Worm (Caenorhabditis elegans) whole organism, young adult: ENCODE results near the gene sdz-9.

ENCODE experiments used
- B0261.1 ChIP-seq: sonication (generic microtip); optimal IDR thresholded peaks from 2 replicates; lab custom pipeline; 2016; ENCODE audit warnings: mild to moderate bottlenecking, missing genetic modification characterization, moderate library complexity, missing compliant biosample characterization
- F10E7.11 ChIP-seq: sonication (generic microtip); optimal IDR thresholded peaks from 2 replicates; lab custom pipeline; 2017; ENCODE audit warnings: mild to moderate bottlenecking, missing genetic modification characterization, moderate library complexity, missing compliant biosample characterization
- F23B12.7 ChIP-seq: sonication (generic microtip); optimal IDR thresholded peaks from 2 replicates; lab custom pipeline; 2017; ENCODE audit warnings: missing genetic modification characterization, mild to moderate bottlenecking, missing compliant biosample characterization, antibody characterized with exemption, moderate library complexity; ENCODE audit not compliant: insufficient read depth
- F55B11.4 ChIP-seq: sonication (generic microtip); optimal IDR thresholded peaks from 2 replicates; lab custom pipeline; 2016; ENCODE audit warnings: missing compliant biosample characterization, missing genetic modification characterization, borderline replicate concordance; ENCODE audit not compliant: insufficient read depth
- T26A5.8 ChIP-seq: sonication (generic microtip); optimal IDR thresholded peaks from 2 replicates; lab custom pipeline; 2016; ENCODE audit warnings: missing genetic modification characterization, missing compliant biosample characterization
- Y53G8AR.9 ChIP-seq: fragments of 200-800 bp; sonication (Bioruptor generic); conservative IDR thresholded peaks from 2 replicates; pipeline ENCODE4 v1.3.6; 2022; ENCODE audit warnings: missing genetic modification reagents, missing genetic modification characterization, missing compliant biosample characterization
- Y56A3A.18 ChIP-seq: fragments of 200-800 bp; sonication (Bioruptor generic); IDR thresholded peaks from 2 replicates; pipeline ENCODE4 v1.3.6; 2022; ENCODE audit warnings: missing genetic modification reagents, missing genetic modification characterization, missing compliant biosample characterization
- ama-1 ChIP-seq, 3 experiments: fragments of 150-350 bp in 1 of 3; sonication (generic microtip) in 2 of 3; optimal IDR thresholded peaks; 2 replicates each; lab custom pipeline; 2014 to 2018; ENCODE audit warnings: missing biosample characterization in 2 of 3, missing genetic modification characterization in 2 of 3, missing genetic modification reagents in 2 of 3
- attf-3 ChIP-seq: fragments of 200-800 bp; sonication (Bioruptor generic); conservative IDR thresholded peaks from 2 replicates; pipeline ENCODE4 v1.3.6; 2022; ENCODE audit warnings: missing genetic modification reagents, missing genetic modification characterization, missing compliant biosample characterization
- bed-1 ChIP-seq: fragments of 200-800 bp; sonication (Bioruptor generic); IDR thresholded peaks from 2 replicates; pipeline ENCODE4 v1.3.6; 2022; ENCODE audit warnings: missing genetic modification reagents, missing genetic modification characterization, missing compliant biosample characterization
- cebp-1 ChIP-seq, 2 experiments: fragments of 200-800 bp in 1 of 2; sonication (Bioruptor generic) in 1 of 2; sonication (generic microtip) in 1 of 2; IDR thresholded peaks in 1 of 2; optimal IDR thresholded peaks in 1 of 2; 2 replicates each; pipeline versions ENCODE4 v1.3.6 to Lab custom; 2017 to 2022; ENCODE audit warnings: missing compliant biosample characterization in 2 of 2, missing genetic modification characterization in 2 of 2, mild to moderate bottlenecking in 1 of 2, missing genetic modification reagents in 1 of 2, moderate library complexity in 1 of 2
- cebp-2 ChIP-seq: fragments of 200-800 bp; sonication (Bioruptor generic); IDR thresholded peaks from 2 replicates; pipeline ENCODE4 v1.3.6; 2022; ENCODE audit warnings: missing genetic modification characterization, missing compliant biosample characterization
- ceh-100 ChIP-seq: fragments of 200-800 bp; sonication (Bioruptor generic); IDR thresholded peaks from 2 replicates; pipeline ENCODE4 v1.3.6; 2022; ENCODE audit warnings: missing genetic modification reagents, missing genetic modification characterization, missing compliant biosample characterization
- ceh-91 ChIP-seq: fragments of 200-800 bp; sonication (Bioruptor generic); IDR thresholded peaks from 2 replicates; pipeline ENCODE4 v1.3.6; 2022; ENCODE audit warnings: missing genetic modification reagents, missing genetic modification characterization, missing compliant biosample characterization
- die-1 ChIP-seq: sonication (generic microtip); optimal IDR thresholded peaks from 2 replicates; lab custom pipeline; 2016; ENCODE audit warnings: missing genotype, mild to moderate bottlenecking, missing genetic modification characterization, missing compliant biosample characterization
- hlh-26 ChIP-seq: fragments of 200-800 bp; sonication (Bioruptor generic); conservative IDR thresholded peaks from 2 replicates; pipeline ENCODE4 v1.3.6; 2022; ENCODE audit warnings: missing genetic modification reagents, missing genetic modification characterization, missing compliant biosample characterization
- hmg-1.2 ChIP-seq: fragments of 200-800 bp; sonication (Bioruptor generic); IDR thresholded peaks from 2 replicates; pipeline ENCODE4 v1.3.6; 2022; ENCODE audit warnings: missing genetic modification reagents, missing genetic modification characterization, missing compliant biosample characterization
- hmg-20 ChIP-seq: fragments of 200-800 bp; sonication (Bioruptor generic); IDR thresholded peaks from 2 replicates; pipeline ENCODE4 v1.3.6; 2022; ENCODE audit warnings: missing genetic modification reagents, missing genetic modification characterization, missing compliant biosample characterization
- hrde-1 ChIP-seq: sonication (generic microtip); optimal IDR thresholded peaks from 2 replicates; lab custom pipeline; 2016; ENCODE audit warnings: missing genetic modification characterization, mild to moderate bottlenecking, missing compliant biosample characterization, moderate library complexity, missing genotype, missing genetic modification reagents, borderline replicate concordance
- let-526 ChIP-seq: fragments of 200-800 bp; sonication (Bioruptor generic); IDR thresholded peaks from 2 replicates; pipeline ENCODE4 v1.3.6; 2022; ENCODE audit warnings: missing genetic modification reagents, missing genetic modification characterization, missing compliant biosample characterization
- lir-1 ChIP-seq: fragments of 200-800 bp; sonication (Bioruptor generic); conservative IDR thresholded peaks from 2 replicates; pipeline ENCODE4 v1.3.6; 2022; ENCODE audit warnings: missing genetic modification reagents, missing genetic modification characterization, missing compliant biosample characterization
- madf-10 ChIP-seq: sonication (generic microtip); optimal IDR thresholded peaks from 2 replicates; lab custom pipeline; 2016; ENCODE audit warnings: mild to moderate bottlenecking, missing genetic modification characterization, missing compliant biosample characterization
- madf-3 ChIP-seq: fragments of 200-800 bp; sonication (Bioruptor generic); IDR thresholded peaks from 2 replicates; pipeline ENCODE4 v1.3.6; 2022; ENCODE audit warnings: missing genetic modification reagents, missing genetic modification characterization, missing compliant biosample characterization
- madf-6 ChIP-seq: fragments of 200-800 bp; sonication (Bioruptor generic); IDR thresholded peaks from 2 replicates; pipeline ENCODE4 v1.3.6; 2022; ENCODE audit warnings: missing genetic modification reagents, missing genetic modification characterization, missing compliant biosample characterization
- madf-8 ChIP-seq: fragments of 200-800 bp; sonication (Bioruptor generic); conservative IDR thresholded peaks from 2 replicates; pipeline ENCODE4 v1.3.6; 2022; ENCODE audit warnings: missing genetic modification reagents, missing genetic modification characterization, missing compliant biosample characterization
- mcd-1 ChIP-seq: fragments of 200-800 bp; sonication (Bioruptor generic); IDR thresholded peaks from 2 replicates; pipeline ENCODE4 v1.3.6; 2022; ENCODE audit warnings: missing genetic modification reagents, missing genetic modification characterization, missing compliant biosample characterization
- mes-4 ChIP-seq: sonication (generic microtip); optimal IDR thresholded peaks from 2 replicates; lab custom pipeline; 2016; ENCODE audit warnings: missing genotype, missing genetic modification characterization, missing compliant biosample characterization
- nfya-1 ChIP-seq: sonication (generic microtip); optimal IDR thresholded peaks from 2 replicates; lab custom pipeline; 2017; ENCODE audit warnings: antibody characterized with exemption, missing compliant biosample characterization, missing genetic modification characterization, borderline replicate concordance; ENCODE audit not compliant: insufficient read depth
- nhr-80 ChIP-seq: sonication (generic microtip); optimal IDR thresholded peaks from 2 replicates; lab custom pipeline; 2016; ENCODE audit warnings: missing genetic modification characterization, missing compliant biosample characterization
- rec-8 ChIP-seq, 2 experiments: sonication (generic microtip); optimal IDR thresholded peaks; 2 replicates each; lab custom pipeline; 2016; ENCODE audit warnings: mild to moderate bottlenecking in 2 of 2, missing genetic modification characterization in 2 of 2, missing genetic modification reagents in 2 of 2, missing genotype in 2 of 2, missing biosample characterization in 1 of 2, missing compliant biosample characterization in 1 of 2, moderate library complexity in 1 of 2
- sdz-38 ChIP-seq: sonication (generic microtip); optimal IDR thresholded peaks from 2 replicates; lab custom pipeline; 2016; ENCODE audit warnings: missing genotype, missing genetic modification characterization, missing compliant biosample characterization
- snpc-4 ChIP-seq, 5 experiments: fragments of 150-350 bp in 1 of 5; sonication (generic microtip) in 4 of 5; optimal IDR thresholded peaks; 2 replicates each; lab custom pipeline; 2014 to 2018; ENCODE audit warnings: missing genetic modification characterization in 5 of 5, missing biosample characterization in 3 of 5, antibody characterized with exemption in 2 of 5, mild to moderate bottlenecking in 2 of 5, missing compliant biosample characterization in 2 of 5, missing genotype in 2 of 5, moderate library complexity in 2 of 5, missing genetic modification reagents in 1 of 5
- xnd-1 ChIP-seq: sonication (generic microtip); optimal IDR thresholded peaks from 2 replicates; lab custom pipeline; 2016; ENCODE audit warnings: missing genotype, missing genetic modification reagents, missing genetic modification characterization, missing compliant biosample characterization
- zfh-2 ChIP-seq: fragments of 200-800 bp; sonication (Bioruptor generic); conservative IDR thresholded peaks from 2 replicates; pipeline ENCODE4 v1.3.6; 2022; ENCODE audit warnings: missing genetic modification reagents, missing genetic modification characterization, missing compliant biosample characterization
- ztf-26 ChIP-seq: sonication (generic microtip); optimal IDR thresholded peaks from 2 replicates; lab custom pipeline; 2017; ENCODE audit warnings: missing genetic modification characterization, missing compliant biosample characterization
- ztf-28 ChIP-seq: fragments of 200-800 bp; sonication (Bioruptor generic); IDR thresholded peaks from 2 replicates; pipeline ENCODE4 v1.3.6; 2022; ENCODE audit warnings: missing genetic modification reagents, missing genetic modification characterization, missing compliant biosample characterization

Gene sdz-9

ce11 chrII:2815017-2815416 is 41.6 kb upstream of the sdz-9 start (continued):
- TF ChIP-seq snpc-4 (GFP tag; optimal IDR thresholded peaks at IDR 0.05; lab: Kevin White, UChicago): no peak
- no peak for TF ChIP-seq snpc-4 (tag; optimal IDR thresholded peaks at IDR 0.05; lab: Kevin White, UChicago)
- no peak for TF ChIP-seq ztf-26 (tag; lab: Kevin White, UChicago)
- peak; percentile 86 for TF ChIP-seq madf-6 (GFP tag; lab: Robert Waterston, UW)
- peak; percentile 48; the same call in 1 of the 2 replicates for TF ChIP-seq madf-8 (GFP tag; lab: Robert Waterston, UW)

ce11 chrII:2807674-2808206 is 34.3 kb upstream of the sdz-9 start, which contains the start of gene K12H6.12:
K12H6.12 (plus strand) TSS chrII:2808156.
- TF ChIP-seq ceh-91 (GFP tag; lab: Robert Waterston, UW) (no peak), bed-1 (GFP tag; lab: Robert Waterston, UW) (no peak), hmg-1.2 (GFP tag; lab: Robert Waterston, UW) (peak; percentile 80), zfh-2 (GFP tag; lab: Robert Waterston, UW) (0 out of 2 replicates have a peak, but pooled peaks have one; percentile 43), madf-3 (GFP tag; lab: Robert Waterston, UW) (no peak)

- TF ChIP-seq madf-10: no peak
- TF ChIP-seq, all 124 proteins: peak for 0
These were observed 32.1 kb upstream of the sdz-9 start for ce11 chrII:2805566-2805965.

ce11 chrII:2804949-2805348 is 31.5 kb upstream of the sdz-9 start:
- no peak for TF ChIP-seq hlh-26 (GFP tag; lab: Robert Waterston, UW)
- no peak for TF ChIP-seq ama-1 (optimal IDR thresholded peaks at IDR 0.05; lab: Kevin White, UChicago)
- TF ChIP-seq ama-1 (GFP tag; optimal IDR thresholded peaks at IDR 0.05; lab: Kevin White, UChicago): no peak
- TF ChIP-seq ceh-100: peak; percentile 10; the same call in 1 of the 2 replicates
- TF ChIP-seq hmg-20 (GFP tag; lab: Robert Waterston, UW): no peak
- TF ChIP-seq mcd-1 (GFP tag; lab: Robert Waterston, UW): 0 out of 2 replicates have a peak, but pooled peaks have one; percentile 25
- TF ChIP-seq attf-3 (GFP tag; lab: Robert Waterston, UW): no peak
- no peak for TF ChIP-seq sdz-38 (tag; lab: Kevin White, UChicago)
- TF ChIP-seq die-1 (tag; lab: Kevin White, UChicago): no peak
- TF ChIP-seq hrde-1: no peak
- TF ChIP-seq nhr-80: peak; percentile 65
- no peak for TF ChIP-seq rec-8 (tag; optimal IDR thresholded peaks at IDR 0.05; lab: Kevin White, UChicago)
- no peak for TF ChIP-seq ztf-28 (GFP tag; lab: Robert Waterston, UW)
- peak; percentile 81 for TF ChIP-seq hmg-1.2 (GFP tag; lab: Robert Waterston, UW)
- TF ChIP-seq Y53G8AR.9 (GFP tag; lab: Robert Waterston, UW): 0 out of 2 replicates have a peak, but pooled peaks have one; percentile 29
- no peak for TF ChIP-seq F23B12.7
- no peak for TF ChIP-seq lir-1 (GFP tag; lab: Robert Waterston, UW)
- no peak for TF ChIP-seq cebp-1 (GFP tag; IDR thresholded peaks at IDR 0.05; lab: Robert Waterston, UW)
- TF ChIP-seq cebp-1 (tag; optimal IDR thresholded peaks at IDR 0.05; lab: Kevin White, UChicago): peak; percentile 46
- TF ChIP-seq F10E7.11 (tag; lab: Kevin White, UChicago): no peak
- no peak for TF ChIP-seq mes-4
- no peak for TF ChIP-seq xnd-1
- TF ChIP-seq cebp-2 (GFP tag; lab: Robert Waterston, UW): no peak
- TF ChIP-seq nfya-1 (tag; lab: Kevin White, UChicago): no peak
- TF ChIP-seq B0261.1: no peak
- no peak for TF ChIP-seq bed-1 (GFP tag; lab: Robert Waterston, UW)
- TF ChIP-seq Y56A3A.18 (GFP tag; lab: Robert Waterston, UW): no peak
- no peak for TF ChIP-seq T26A5.8 (tag; lab: Kevin White, UChicago)
- 0 out of 2 replicates have a peak, but pooled peaks have one; percentile 30 for TF ChIP-seq let-526 (GFP tag; lab: Robert Waterston, UW)
- no peak for TF ChIP-seq F55B11.4 (tag; lab: Kevin White, UChicago)
